Worm (Caenorhabditis elegans) whole organism, young adult: Measurements from ENCODE around the gene F38B7.17.

Experiments
- B0035.1 ChIP-seq: sonication (generic microtip); optimal IDR thresholded peaks from 2 replicates; lab custom pipeline; 2016; ENCODE audit warnings: missing genetic modification characterization, mild to moderate bottlenecking, missing compliant biosample characterization, missing genotype, missing genetic modification reagents
- C17E4.6 ChIP-seq: fragments of 200-800 bp; sonication (Bioruptor generic); IDR thresholded peaks from 2 replicates; pipeline ENCODE4 v1.3.6; 2022; ENCODE audit warnings: missing genetic modification reagents, missing genetic modification characterization, missing compliant biosample characterization
- D2030.7 ChIP-seq: fragments of 200-800 bp; sonication (Bioruptor generic); IDR thresholded peaks from 2 replicates; pipeline ENCODE4 v1.3.6; 2022; ENCODE audit warnings: missing genetic modification reagents, missing genetic modification characterization, missing compliant biosample characterization
- F22D6.2 ChIP-seq: sonication (generic microtip); optimal IDR thresholded peaks from 2 replicates; lab custom pipeline; 2016; ENCODE audit warnings: mild to moderate bottlenecking, missing genetic modification characterization, missing compliant biosample characterization
- F37B4.10 ChIP-seq: fragments of 200-800 bp; sonication (Bioruptor generic); IDR thresholded peaks from 2 replicates; pipeline ENCODE4 v1.3.6; 2022; ENCODE audit warnings: missing genetic modification characterization, missing compliant biosample characterization
- F52B5.7 ChIP-seq: sonication (generic microtip); optimal IDR thresholded peaks from 2 replicates; lab custom pipeline; 2016; ENCODE audit warnings: mild to moderate bottlenecking, missing genetic modification characterization, missing compliant biosample characterization
- F57C9.4 ChIP-seq: sonication (generic microtip); optimal IDR thresholded peaks from 2 replicates; lab custom pipeline; 2017; ENCODE audit warnings: mild to moderate bottlenecking, missing genetic modification characterization, missing compliant biosample characterization
- K12H6.12 ChIP-seq: fragments of 200-800 bp; sonication (Bioruptor generic); optimal IDR thresholded peaks from 2 replicates; lab custom pipeline; 2018; ENCODE audit warnings: mild to moderate bottlenecking, missing genetic modification characterization, missing compliant biosample characterization
- T07F8.4 ChIP-seq: sonication (generic microtip); optimal IDR thresholded peaks from 2 replicates; lab custom pipeline; 2016; ENCODE audit warnings: mild to moderate bottlenecking, missing genetic modification characterization, moderate library complexity, missing compliant biosample characterization
- T26A5.8 ChIP-seq: sonication (generic microtip); optimal IDR thresholded peaks from 2 replicates; lab custom pipeline; 2016; ENCODE audit warnings: missing genetic modification characterization, missing compliant biosample characterization
- Y67H2A.10 ChIP-seq: fragments of 200-800 bp; sonication (Bioruptor generic); conservative IDR thresholded peaks from 2 replicates; pipeline ENCODE4 v1.3.6; 2022; ENCODE audit warnings: missing genetic modification reagents, missing genetic modification characterization, missing compliant biosample characterization
- ZK185.1 ChIP-seq: sonication (generic microtip); optimal IDR thresholded peaks from 2 replicates; lab custom pipeline; 2016; ENCODE audit warnings: mild to moderate bottlenecking, missing genetic modification characterization, missing compliant biosample characterization; ENCODE audit not compliant: poor library complexity, severe bottlenecking
- akir-1 ChIP-seq: fragments of 200-800 bp; sonication (Bioruptor generic); optimal IDR thresholded peaks from 2 replicates; lab custom pipeline; 2018; ENCODE audit warnings: mild to moderate bottlenecking, missing genetic modification characterization, moderate library complexity, missing compliant biosample characterization
- ama-1 ChIP-seq, 3 experiments: fragments of 150-350 bp in 1 of 3; sonication (generic microtip) in 2 of 3; optimal IDR thresholded peaks; 2 replicates each; lab custom pipeline; 2014 to 2018; ENCODE audit warnings: missing biosample characterization in 2 of 3, missing genetic modification characterization in 2 of 3, missing genetic modification reagents in 2 of 3
- atf-7 ChIP-seq: sonication (generic microtip); optimal IDR thresholded peaks from 2 replicates; lab custom pipeline; 2017; ENCODE audit warnings: mild to moderate bottlenecking, missing genetic modification characterization, missing compliant biosample characterization
- attf-5 ChIP-seq: fragments of 200-800 bp; sonication (Bioruptor generic); optimal IDR thresholded peaks from 2 replicates; lab custom pipeline; 2018; ENCODE audit warnings: mild to moderate bottlenecking, missing genetic modification characterization, missing compliant biosample characterization
- bed-1 ChIP-seq: fragments of 200-800 bp; sonication (Bioruptor generic); IDR thresholded peaks from 2 replicates; pipeline ENCODE4 v1.3.6; 2022; ENCODE audit warnings: missing genetic modification reagents, missing genetic modification characterization, missing compliant biosample characterization
- ceh-100 ChIP-seq: fragments of 200-800 bp; sonication (Bioruptor generic); IDR thresholded peaks from 2 replicates; pipeline ENCODE4 v1.3.6; 2022; ENCODE audit warnings: missing genetic modification reagents, missing genetic modification characterization, missing compliant biosample characterization
- ceh-40 ChIP-seq: fragments of 200-800 bp; sonication (Bioruptor generic); IDR thresholded peaks from 2 replicates; pipeline ENCODE4 v1.3.6; 2022; ENCODE audit warnings: missing genetic modification characterization, missing compliant biosample characterization
- ceh-58 ChIP-seq: fragments of 200-800 bp; sonication (Bioruptor generic); IDR thresholded peaks from 2 replicates; pipeline ENCODE4 v1.3.6; 2022; ENCODE audit warnings: missing genetic modification characterization, missing compliant biosample characterization
- dox-1 ChIP-seq: fragments of 200-800 bp; sonication (Bioruptor generic); IDR thresholded peaks from 2 replicates; pipeline ENCODE4 v1.3.6; 2022; ENCODE audit warnings: missing genetic modification reagents, missing genetic modification characterization, missing compliant biosample characterization
- dpl-1 ChIP-seq: fragments of 150-350 bp; optimal IDR thresholded peaks from 2 replicates; lab custom pipeline; 2014; ENCODE audit warnings: missing biosample characterization, missing genetic modification reagents, missing genetic modification characterization
- egl-18 ChIP-seq: fragments of 200-800 bp; sonication (Bioruptor generic); IDR thresholded peaks from 2 replicates; pipeline ENCODE4 v1.3.6; 2022; ENCODE audit warnings: missing genetic modification reagents, missing genetic modification characterization, missing compliant biosample characterization
- egl-44 ChIP-seq: fragments of 200-800 bp; sonication (Bioruptor generic); IDR thresholded peaks from 2 replicates; pipeline ENCODE4 v1.3.6; 2022; ENCODE audit warnings: missing genetic modification reagents, missing genetic modification characterization, missing compliant biosample characterization
- ets-4 ChIP-seq: fragments of 200-800 bp; sonication (Bioruptor generic); optimal IDR thresholded peaks from 2 replicates; lab custom pipeline; 2018; ENCODE audit warnings: mild to moderate bottlenecking, missing genetic modification characterization, missing compliant biosample characterization
- gei-17 ChIP-seq: fragments of 200-800 bp; sonication (Bioruptor generic); optimal IDR thresholded peaks from 2 replicates; lab custom pipeline; 2018; ENCODE audit warnings: mild to moderate bottlenecking, missing genetic modification characterization, missing compliant biosample characterization
- him-1 ChIP-seq: sonication (generic microtip); optimal IDR thresholded peaks from 2 replicates; lab custom pipeline; 2016; ENCODE audit warnings: missing genotype, missing genetic modification reagents, missing genetic modification characterization, missing compliant biosample characterization
- hlh-12 ChIP-seq: sonication (generic microtip); optimal IDR thresholded peaks from 2 replicates; lab custom pipeline; 2016; ENCODE audit warnings: missing genetic modification characterization, missing compliant biosample characterization
- hlh-26 ChIP-seq: fragments of 200-800 bp; sonication (Bioruptor generic); conservative IDR thresholded peaks from 2 replicates; pipeline ENCODE4 v1.3.6; 2022; ENCODE audit warnings: missing genetic modification reagents, missing genetic modification characterization, missing compliant biosample characterization
- lag-1 ChIP-seq: fragments of 200-800 bp; sonication (Bioruptor generic); IDR thresholded peaks from 2 replicates; pipeline ENCODE4 v1.3.6; 2022; ENCODE audit warnings: missing genetic modification reagents, missing genetic modification characterization, missing compliant biosample characterization
- let-526 ChIP-seq: fragments of 200-800 bp; sonication (Bioruptor generic); IDR thresholded peaks from 2 replicates; pipeline ENCODE4 v1.3.6; 2022; ENCODE audit warnings: missing genetic modification reagents, missing genetic modification characterization, missing compliant biosample characterization
- lin-26 ChIP-seq: fragments of 200-800 bp; sonication (Bioruptor generic); IDR thresholded peaks from 2 replicates; pipeline ENCODE4 v1.3.6; 2022; ENCODE audit warnings: missing genetic modification reagents, missing genetic modification characterization, missing compliant biosample characterization
- lin-40 ChIP-seq: sonication (generic microtip); optimal IDR thresholded peaks from 2 replicates; lab custom pipeline; 2016; ENCODE audit warnings: missing genetic modification characterization, mild to moderate bottlenecking, missing compliant biosample characterization, missing genotype, missing genetic modification reagents
- madf-10 ChIP-seq: sonication (generic microtip); optimal IDR thresholded peaks from 2 replicates; lab custom pipeline; 2016; ENCODE audit warnings: mild to moderate bottlenecking, missing genetic modification characterization, missing compliant biosample characterization
- mcd-1 ChIP-seq: fragments of 200-800 bp; sonication (Bioruptor generic); IDR thresholded peaks from 2 replicates; pipeline ENCODE4 v1.3.6; 2022; ENCODE audit warnings: missing genetic modification reagents, missing genetic modification characterization, missing compliant biosample characterization
- nhr-120 ChIP-seq: fragments of 200-800 bp; sonication (Bioruptor generic); IDR thresholded peaks from 2 replicates; pipeline ENCODE4 v1.3.6; 2022; ENCODE audit warnings: missing genetic modification characterization, missing compliant biosample characterization
- nhr-179 ChIP-seq: sonication (generic microtip); optimal IDR thresholded peaks from 2 replicates; lab custom pipeline; 2016; ENCODE audit warnings: mild to moderate bottlenecking, missing genetic modification characterization, missing compliant biosample characterization
- nhr-27 ChIP-seq: fragments of 200-800 bp; sonication (Bioruptor generic); optimal IDR thresholded peaks from 2 replicates; lab custom pipeline; 2018; ENCODE audit warnings: mild to moderate bottlenecking, missing genetic modification characterization, moderate library complexity, missing compliant biosample characterization
- nhr-80 ChIP-seq: sonication (generic microtip); optimal IDR thresholded peaks from 2 replicates; lab custom pipeline; 2016; ENCODE audit warnings: missing genetic modification characterization, missing compliant biosample characterization
- pbrm-1 ChIP-seq: fragments of 200-800 bp; sonication (Bioruptor generic); IDR thresholded peaks from 2 replicates; pipeline ENCODE4 v1.3.6; 2022; ENCODE audit warnings: missing genetic modification reagents, missing genetic modification characterization, missing compliant biosample characterization
- rpc-1 ChIP-seq, 2 experiments: fragments of 150-350 bp in 1 of 2; sonication (generic microtip) in 1 of 2; optimal IDR thresholded peaks; 2 replicates each; lab custom pipeline; 2014 to 2018; ENCODE audit warnings: missing biosample characterization in 1 of 2, missing genetic modification characterization in 1 of 2, missing genetic modification reagents in 1 of 2, missing genotype in 1 of 2
- sea-2 ChIP-seq: fragments of 200-800 bp; sonication (Bioruptor generic); IDR thresholded peaks from 2 replicates; pipeline ENCODE4 v1.3.6; 2022; ENCODE audit warnings: missing genetic modification characterization, missing compliant biosample characterization
- snpc-1.3 ChIP-seq: sonication (generic microtip); optimal IDR thresholded peaks from 2 replicates; lab custom pipeline; 2017; ENCODE audit warnings: missing genetic modification characterization, mild to moderate bottlenecking, missing compliant biosample characterization, antibody characterized with exemption, moderate library complexity, missing genotype, missing genetic modification reagents; ENCODE audit not compliant: insufficient read depth
- snpc-3.4 ChIP-seq: sonication (generic microtip); optimal IDR thresholded peaks from 2 replicates; lab custom pipeline; 2017; ENCODE audit warnings: missing genetic modification characterization, mild to moderate bottlenecking, missing compliant biosample characterization, antibody characterized with exemption, moderate library complexity, missing genotype, missing genetic modification reagents
- unc-62 ChIP-seq: fragments of 150-350 bp; optimal IDR thresholded peaks from 2 replicates; lab custom pipeline; 2014; ENCODE audit warnings: missing biosample characterization, missing genetic modification reagents, missing genetic modification characterization
- zim-3 ChIP-seq: sonication (generic microtip); optimal IDR thresholded peaks from 2 replicates; lab custom pipeline; 2017; ENCODE audit warnings: mild to moderate bottlenecking, missing genetic modification characterization, moderate library complexity, missing compliant biosample characterization
- ztf-18 ChIP-seq: sonication (generic microtip); optimal IDR thresholded peaks from 2 replicates; lab custom pipeline; 2016; ENCODE audit warnings: missing genotype, mild to moderate bottlenecking, missing genetic modification characterization, missing compliant biosample characterization
- ztf-25 ChIP-seq: fragments of 200-800 bp; sonication (Bioruptor generic); IDR thresholded peaks from 2 replicates; pipeline ENCODE4 v1.3.6; 2022; ENCODE audit warnings: missing genetic modification reagents, missing genetic modification characterization, missing compliant biosample characterization
- ztf-28 ChIP-seq: fragments of 200-800 bp; sonication (Bioruptor generic); IDR thresholded peaks from 2 replicates; pipeline ENCODE4 v1.3.6; 2022; ENCODE audit warnings: missing genetic modification reagents, missing genetic modification characterization, missing compliant biosample characterization

Gene F38B7.17

ce11 chrV:11521448-11521847 lies 27.3 kb downstream of the F38B7.17 start, which contains the start of gene pafo-1 (continued):
- no peak for TF ChIP-seq madf-10 (tag; lab: Kevin White, UChicago)
- no peak for TF ChIP-seq T07F8.4 (tag; lab: Kevin White, UChicago)
- peak; percentile 27 for TF ChIP-seq nhr-80
- peak; percentile 91 for TF ChIP-seq pbrm-1
- TF ChIP-seq dpl-1 (GFP tag; lab: Kevin White, UChicago): peak; percentile 95
- peak; percentile 87 for TF ChIP-seq lin-40 (tag; lab: Kevin White, UChicago)
- no peak for TF ChIP-seq ets-4 (GFP tag; lab: Kevin White, UChicago)
- peak; percentile 64; the same call in 1 of the 2 replicates for TF ChIP-seq let-526 (GFP tag; lab: Robert Waterston, UW)
- no peak for TF ChIP-seq F57C9.4 (tag; lab: Kevin White, UChicago)
- TF ChIP-seq nhr-27 (tag; lab: Kevin White, UChicago): no peak
- TF ChIP-seq snpc-1.3 (tag; lab: Kevin White, UChicago): peak; percentile 40
- no peak for TF ChIP-seq lin-26 (GFP tag; lab: Robert Waterston, UW)
- no peak for TF ChIP-seq nhr-179
- no peak for TF ChIP-seq C17E4.6 (GFP tag; lab: Robert Waterston, UW)
- peak; percentile 91 for TF ChIP-seq mcd-1 (GFP tag; lab: Robert Waterston, UW)
- no peak for TF ChIP-seq hlh-12 (tag; lab: Kevin White, UChicago)
- no peak for TF ChIP-seq ztf-28 (GFP tag; lab: Robert Waterston, UW)
- TF ChIP-seq zim-3: no peak
- peak; percentile 84 for TF ChIP-seq ceh-100 (GFP tag; lab: Robert Waterston, UW)
- TF ChIP-seq nhr-120 (GFP tag; lab: Robert Waterston, UW): no peak
- TF ChIP-seq snpc-3.4: peak; percentile 57
- TF ChIP-seq unc-62 (GFP tag; lab: Kevin White, UChicago): no peak
- peak; percentile 42 for TF ChIP-seq atf-7
- TF ChIP-seq ztf-18: peak; percentile 99
- TF ChIP-seq F52B5.7 (tag; lab: Kevin White, UChicago): no peak
- TF ChIP-seq ceh-58 (GFP tag; lab: Robert Waterston, UW): no peak
- TF ChIP-seq T26A5.8 (tag; lab: Kevin White, UChicago): no peak
- no peak for TF ChIP-seq sea-2 (GFP tag; lab: Robert Waterston, UW)
- TF ChIP-seq him-1: peak; percentile 56
- no peak for TF ChIP-seq rpc-1 (optimal IDR thresholded peaks at IDR 0.05; lab: Kevin White, UChicago)
- TF ChIP-seq rpc-1 (tag; optimal IDR thresholded peaks at IDR 0.05; lab: Kevin White, UChicago): no peak
- TF ChIP-seq Y67H2A.10 (GFP tag; lab: Robert Waterston, UW): 0 out of 2 replicates have a peak, but pooled peaks have one; percentile 12
- peak; percentile 42 for TF ChIP-seq K12H6.12
- peak; percentile 88 for TF ChIP-seq ZK185.1
- TF ChIP-seq ceh-40 (GFP tag; lab: Robert Waterston, UW): no peak
- TF ChIP-seq bed-1 (GFP tag; lab: Robert Waterston, UW): no peak
- TF ChIP-seq egl-44 (GFP tag; lab: Robert Waterston, UW): no peak
- TF ChIP-seq D2030.7 (GFP tag; lab: Robert Waterston, UW): peak; percentile 85
- TF ChIP-seq attf-5 (GFP tag; lab: Kevin White, UChicago): peak; percentile 89
- no peak for TF ChIP-seq akir-1 (GFP tag; lab: Kevin White, UChicago)
- no peak for TF ChIP-seq ama-1 (optimal IDR thresholded peaks at IDR 0.05; lab: Kevin White, UChicago)
- TF ChIP-seq ama-1 (GFP tag; optimal IDR thresholded peaks at IDR 0.05; lab: Kevin White, UChicago): no peak
- TF ChIP-seq F37B4.10: no peak
- TF ChIP-seq egl-18: no peak
- TF ChIP-seq dox-1: peak; percentile 95
- 0 out of 2 replicates have a peak, but pooled peaks have one; percentile 58 for TF ChIP-seq ztf-25 (GFP tag; lab: Robert Waterston, UW)
- TF ChIP-seq F22D6.2 (tag; lab: Kevin White, UChicago): peak; percentile 45
- peak; percentile 35 for TF ChIP-seq B0035.1 (tag; lab: Kevin White, UChicago)
- no peak for TF ChIP-seq hlh-26 (GFP tag; lab: Robert Waterston, UW)
- TF ChIP-seq gei-17: no peak
- no peak for TF ChIP-seq lag-1
